Fruit fly (Drosophila melanogaster) whole organism, embryonic: ENCODE data around the gene CG7627.

ENCODE experiments used
- Abd-B ChIP-seq: fragments of 200-800 bp; sonication (Bioruptor generic); optimal IDR thresholded peaks from 2 replicates; lab custom pipeline; 2018; ENCODE audit warnings: missing biosample characterization, mild to moderate bottlenecking, missing genetic modification characterization, moderate library complexity
- Adf1 ChIP-seq: fragments of 200-800 bp; sonication (Bioruptor generic); IDR thresholded peaks from 2 replicates; pipeline ENCODE4 v1.3.6; 2022; ENCODE audit warnings: missing biosample characterization, missing genetic modification characterization
- Aef1 ChIP-seq: fragments of 200-800 bp; sonication (Bioruptor generic); IDR thresholded peaks from 3 replicates; pipeline ENCODE4 v1.3.6; 2022; ENCODE audit warnings: missing biosample characterization, missing genetic modification characterization
- Atf3 ChIP-seq: fragments of 200-800 bp; sonication (Bioruptor generic); optimal IDR thresholded peaks from 3 replicates; lab custom pipeline; 2016; ENCODE audit warnings: missing biosample characterization, missing genetic modification characterization
- C15 ChIP-seq: fragments of 200-800 bp; sonication (Bioruptor generic); IDR thresholded peaks from 3 replicates; pipeline ENCODE4 v1.3.6; 2022; ENCODE audit warnings: missing biosample characterization, missing genetic modification characterization
- CG10209 ChIP-seq: fragments of 200-800 bp; sonication (Bioruptor generic); optimal IDR thresholded peaks from 3 replicates; lab custom pipeline; 2017; ENCODE audit warnings: missing biosample characterization, mild to moderate bottlenecking, missing genetic modification characterization, missing genetic modification reagents
- CG10959 ChIP-seq: fragments of 200-800 bp; sonication (Bioruptor generic); IDR thresholded peaks from 2 replicates; pipeline ENCODE4 v1.3.6; 2022; ENCODE audit warnings: missing biosample characterization, missing genetic modification characterization
- CG11247 ChIP-seq: fragments of 200-800 bp; sonication (Bioruptor generic); IDR thresholded peaks from 2 replicates; pipeline ENCODE4 v1.3.6; 2022; ENCODE audit warnings: missing biosample characterization, missing genetic modification characterization
- CG13424 ChIP-seq: fragments of 200-800 bp; sonication (Bioruptor generic); optimal IDR thresholded peaks from 2 replicates; lab custom pipeline; 2019; ENCODE audit warnings: missing biosample characterization, mild to moderate bottlenecking, missing genetic modification characterization, moderate library complexity
- CG13624 ChIP-seq: fragments of 200-800 bp; sonication (Bioruptor generic); optimal IDR thresholded peaks from 2 replicates; lab custom pipeline; 2016; ENCODE audit warnings: missing biosample characterization, missing genetic modification characterization
- CG13894 ChIP-seq: fragments of 200-800 bp; sonication (Bioruptor generic); optimal IDR thresholded peaks from 3 replicates; lab custom pipeline; 2018; ENCODE audit warnings: missing biosample characterization, mild to moderate bottlenecking, missing genetic modification characterization, moderate library complexity
- CG15011 ChIP-seq: fragments of 200-800 bp; sonication (Bioruptor generic); optimal IDR thresholded peaks from 3 replicates; lab custom pipeline; 2018; ENCODE audit warnings: missing biosample characterization, mild to moderate bottlenecking, missing genetic modification characterization
- CG1603 ChIP-seq: fragments of 200-800 bp; sonication (Bioruptor generic); optimal IDR thresholded peaks from 2 replicates; lab custom pipeline; 2019; ENCODE audit warnings: missing biosample characterization, mild to moderate bottlenecking, missing genetic modification characterization, moderate library complexity
- CG2120 ChIP-seq: fragments of 200-800 bp; sonication (Bioruptor generic); optimal IDR thresholded peaks from 3 replicates; lab custom pipeline; 2016; ENCODE audit warnings: missing biosample characterization, missing genetic modification characterization
- CG2202 ChIP-seq: fragments of 200-800 bp; sonication (Bioruptor generic); optimal IDR thresholded peaks from 2 replicates; lab custom pipeline; 2018; ENCODE audit warnings: missing biosample characterization, mild to moderate bottlenecking, missing genetic modification characterization
- CG2875 ChIP-seq: fragments of 200-800 bp; sonication (Bioruptor generic); optimal IDR thresholded peaks from 2 replicates; lab custom pipeline; 2017; ENCODE audit warnings: missing biosample characterization, mild to moderate bottlenecking, missing genetic modification characterization, missing genetic modification reagents
- CG3163 ChIP-seq: fragments of 200-800 bp; sonication (Bioruptor generic); optimal IDR thresholded peaks from 3 replicates; lab custom pipeline; 2016; ENCODE audit warnings: missing biosample characterization, missing genetic modification characterization
- CG34422 ChIP-seq: fragments of 200-800 bp; sonication (Bioruptor generic); IDR thresholded peaks from 3 replicates; pipeline ENCODE4 v1.3.6; 2022; ENCODE audit warnings: missing biosample characterization, missing genetic modification characterization
- CG4360 ChIP-seq: fragments of 200-800 bp; sonication (Bioruptor generic); IDR thresholded peaks from 2 replicates; pipeline ENCODE4 v1.3.6; 2022; ENCODE audit warnings: missing biosample characterization, missing genetic modification characterization
- CG4707 ChIP-seq: fragments of 200-800 bp; sonication (Bioruptor generic); optimal IDR thresholded peaks from 2 replicates; lab custom pipeline; 2018; ENCODE audit warnings: missing biosample characterization, mild to moderate bottlenecking, missing genetic modification characterization, moderate library complexity
- CG6254 ChIP-seq: fragments of 200-800 bp; sonication (Bioruptor generic); optimal IDR thresholded peaks from 3 replicates; lab custom pipeline; 2017; ENCODE audit warnings: mild to moderate bottlenecking, missing biosample characterization, missing genetic modification reagents, missing genetic modification characterization
- CG8944 ChIP-seq: fragments of 200-800 bp; sonication (Bioruptor generic); optimal IDR thresholded peaks from 3 replicates; lab custom pipeline; 2016; ENCODE audit warnings: missing biosample characterization, missing genetic modification characterization
- CG9876 ChIP-seq: fragments of 200-800 bp; sonication (Bioruptor generic); optimal IDR thresholded peaks from 2 replicates; lab custom pipeline; 2016; ENCODE audit warnings: missing biosample characterization, missing genetic modification characterization
- Ets97D ChIP-seq: fragments of 200-800 bp; sonication (Bioruptor generic); optimal IDR thresholded peaks from 3 replicates; lab custom pipeline; 2016; ENCODE audit warnings: missing biosample characterization, missing genetic modification characterization
- Gug ChIP-seq: fragments of 200-800 bp; sonication (Bioruptor generic); IDR thresholded peaks from 4 replicates; pipeline ENCODE4 v1.3.6; 2022; ENCODE audit warnings: missing biosample characterization, missing genetic modification characterization
- HLH4C ChIP-seq: fragments of 200-800 bp; sonication (Bioruptor generic); IDR thresholded peaks from 3 replicates; pipeline ENCODE4 v1.3.6; 2022; ENCODE audit warnings: missing biosample characterization, missing genetic modification characterization; ENCODE audit not compliant: partially characterized antibody
- Hr3 ChIP-seq: fragments of 200-800 bp; sonication (Bioruptor generic); optimal IDR thresholded peaks from 3 replicates; lab custom pipeline; 2016; ENCODE audit warnings: missing biosample characterization, missing genetic modification characterization
- MESR4 ChIP-seq: fragments of 200-800 bp; sonication (Bioruptor generic); optimal IDR thresholded peaks from 2 replicates; lab custom pipeline; 2018; ENCODE audit warnings: missing biosample characterization, mild to moderate bottlenecking, missing genetic modification characterization, moderate library complexity
- Optix ChIP-seq: fragments of 200-800 bp; sonication (Bioruptor generic); IDR thresholded peaks from 3 replicates; pipeline ENCODE4 v1.3.6; 2022; ENCODE audit warnings: missing biosample characterization, missing genetic modification characterization
- Ptx1 ChIP-seq: fragments of 200-800 bp; sonication (Bioruptor generic); IDR thresholded peaks from 2 replicates; pipeline ENCODE4 v1.3.6; 2022; ENCODE audit warnings: missing biosample characterization, missing genetic modification characterization
- Ravus ChIP-seq: fragments of 200-800 bp; sonication (Bioruptor generic); IDR thresholded peaks from 2 replicates; pipeline ENCODE4 v1.3.6; 2022; ENCODE audit warnings: missing biosample characterization, missing genetic modification characterization
- Scr ChIP-seq: fragments of 200-800 bp; sonication (Bioruptor generic); IDR thresholded peaks from 2 replicates; pipeline ENCODE4 v1.3.6; 2022; ENCODE audit warnings: missing biosample characterization, missing genetic modification characterization; ENCODE audit not compliant: partially characterized antibody
- Sox102F ChIP-seq: fragments of 200-800 bp; sonication (Bioruptor generic); optimal IDR thresholded peaks from 2 replicates; lab custom pipeline; 2018; ENCODE audit warnings: missing biosample characterization, mild to moderate bottlenecking, missing genetic modification characterization, moderate library complexity
- Spps ChIP-seq: fragments of 200-800 bp; sonication (Bioruptor generic); optimal IDR thresholded peaks from 2 replicates; lab custom pipeline; 2018; ENCODE audit warnings: missing biosample characterization, mild to moderate bottlenecking, missing genetic modification characterization
- Trl ChIP-seq, 3 experiments: fragments of >200 bp in 2 of 3; fragments of 200-800 bp in 1 of 3; sonication (Bioruptor generic) in 1 of 3; optimal IDR thresholded peaks; 2 replicates in 1 of 3; 3 replicates in 2 of 3; lab custom pipeline; 2016 to 2017; ENCODE audit warnings: missing biosample characterization in 1 of 3, missing genetic modification characterization in 1 of 3
- Vsx1 ChIP-seq: fragments of 200-800 bp; sonication (Bioruptor generic); optimal IDR thresholded peaks from 2 replicates; lab custom pipeline; 2017; ENCODE audit warnings: missing biosample characterization, mild to moderate bottlenecking, missing genetic modification characterization, missing genetic modification reagents
- Xrp1 ChIP-seq: fragments of 200-800 bp; sonication (Bioruptor generic); IDR thresholded peaks from 2 replicates; pipeline ENCODE4 v1.3.6; 2022; ENCODE audit warnings: missing biosample characterization, missing genetic modification characterization
- ase ChIP-seq: fragments of 200-800 bp; sonication (Bioruptor generic); IDR thresholded peaks from 3 replicates; pipeline ENCODE4 v1.3.6; 2022; ENCODE audit warnings: missing biosample characterization, missing genetic modification characterization
- cad ChIP-seq: fragments of >200 bp; optimal IDR thresholded peaks from 2 replicates; lab custom pipeline; 2017; ENCODE audit warnings: missing biosample characterization, missing genetic modification characterization
- caup ChIP-seq: fragments of 200-800 bp; sonication (Bioruptor generic); optimal IDR thresholded peaks from 3 replicates; lab custom pipeline; 2017; ENCODE audit warnings: missing biosample characterization, mild to moderate bottlenecking, missing genetic modification characterization, moderate library complexity; ENCODE audit not compliant: severe bottlenecking
- chm ChIP-seq: fragments of 200-800 bp; sonication (Bioruptor generic); IDR thresholded peaks from 2 replicates; pipeline ENCODE4 v1.3.6; 2022; ENCODE audit warnings: missing biosample characterization, missing genetic modification characterization
- emc ChIP-seq: fragments of 200-800 bp; sonication (Bioruptor generic); optimal IDR thresholded peaks from 2 replicates; lab custom pipeline; 2016; ENCODE audit warnings: missing biosample characterization, missing genetic modification characterization
- eyg ChIP-seq: fragments of 200-800 bp; sonication (Bioruptor generic); optimal IDR thresholded peaks from 3 replicates; lab custom pipeline; 2016; ENCODE audit warnings: missing biosample characterization, missing genetic modification characterization
- lov ChIP-seq, 2 experiments: fragments of 200-800 bp in 1 of 2; fragments of >200 bp in 1 of 2; sonication (Bioruptor generic) in 1 of 2; IDR thresholded peaks in 1 of 2; optimal IDR thresholded peaks in 1 of 2; 2 replicates in 1 of 2; 3 replicates in 1 of 2; pipeline versions ENCODE4 v1.3.6 to Lab custom; 2017 to 2022; ENCODE audit warnings: missing biosample characterization in 1 of 2, missing genetic modification characterization in 1 of 2
- ranshi ChIP-seq: fragments of 200-800 bp; sonication (Bioruptor generic); IDR thresholded peaks from 2 replicates; pipeline ENCODE4 v1.3.6; 2022; ENCODE audit warnings: missing biosample characterization, missing genetic modification characterization
- scrt ChIP-seq: fragments of 200-800 bp; sonication (Bioruptor generic); optimal IDR thresholded peaks from 2 replicates; lab custom pipeline; 2018; ENCODE audit warnings: missing biosample characterization, mild to moderate bottlenecking, missing genetic modification characterization, moderate library complexity
- slp2 ChIP-seq: fragments of 200-800 bp; sonication (Bioruptor generic); optimal IDR thresholded peaks from 2 replicates; lab custom pipeline; 2016; ENCODE audit warnings: missing biosample characterization, missing genetic modification characterization
- sqz ChIP-seq: fragments of 200-800 bp; sonication (Bioruptor generic); optimal IDR thresholded peaks from 3 replicates; lab custom pipeline; 2018; ENCODE audit warnings: missing biosample characterization, mild to moderate bottlenecking, missing genetic modification characterization
- vfl ChIP-seq: fragments of 200-800 bp; sonication (Bioruptor generic); optimal IDR thresholded peaks from 2 replicates; lab custom pipeline; 2016; ENCODE audit warnings: missing biosample characterization, missing genetic modification characterization
- wdn ChIP-seq: fragments of 200-800 bp; sonication (Bioruptor generic); IDR thresholded peaks from 2 replicates; pipeline ENCODE4 v1.3.6; 2022; ENCODE audit warnings: missing biosample characterization, missing genetic modification characterization

CG7627 gene

dm6 chr2L:8376717-8377116 lies 14.4 kb upstream of the CG7627 start, which contains the start of the genes CG13390 and CG17294 (continued):
- peak; percentile 99 for TF ChIP-seq C15 (GFP tag; lab: Robert Waterston, UW)
- TF ChIP-seq Trl (optimal IDR thresholded peaks at IDR 0.05; lab: Kevin White, UChicago): no peak
- TF ChIP-seq Trl (GFP tag; optimal IDR thresholded peaks at IDR 0.05; lab: Kevin White, UChicago): peak; percentile 92
- peak; percentile 88 for TF ChIP-seq slp2 (GFP tag; lab: Kevin White, UChicago)
- TF ChIP-seq CG4707 (GFP tag; lab: Kevin White, UChicago): peak; percentile 96
- peak; percentile 82 for TF ChIP-seq MESR4 (GFP tag; lab: Kevin White, UChicago)
- TF ChIP-seq scrt (GFP tag; lab: Kevin White, UChicago): peak; percentile 98
- peak; percentile 99 for TF ChIP-seq CG2120 (GFP tag; lab: Kevin White, UChicago)
- peak; percentile 93 for TF ChIP-seq Adf1 (GFP tag; lab: Robert Waterston, UW)
- peak; percentile 99 for TF ChIP-seq ase
- TF ChIP-seq Scr (GFP tag; lab: Robert Waterston, UW): peak; percentile 79
- TF ChIP-seq Ets97D (GFP tag; lab: Kevin White, UChicago): peak; percentile 90
- TF ChIP-seq lov (optimal IDR thresholded peaks at IDR 0.05; lab: Kevin White, UChicago): no peak
- TF ChIP-seq lov (GFP tag; IDR thresholded peaks at IDR 0.05; lab: Robert Waterston, UW): peak; percentile 99
- TF ChIP-seq CG13894 (tag; lab: Kevin White, UChicago): peak; percentile 100
- peak; percentile 98 for TF ChIP-seq Vsx1 (GFP tag; lab: Kevin White, UChicago)
- peak; percentile 99 for TF ChIP-seq CG15011
- TF ChIP-seq eyg (GFP tag; lab: Kevin White, UChicago): peak; percentile 91
- TF ChIP-seq Ravus: peak; percentile 99
- peak; percentile 99 for TF ChIP-seq CG10209 (GFP tag; lab: Kevin White, UChicago)
- TF ChIP-seq CG4360 (GFP tag; lab: Robert Waterston, UW): peak; percentile 90
- peak; percentile 99 for TF ChIP-seq Spps
- TF ChIP-seq caup: peak; percentile 99
- peak; percentile 99 for TF ChIP-seq CG10959
- peak; percentile 100 for TF ChIP-seq wdn (GFP tag; lab: Robert Waterston, UW)
- peak; percentile 100 for TF ChIP-seq Aef1 (GFP tag; lab: Robert Waterston, UW)
- TF ChIP-seq CG2202 (tag; lab: Kevin White, UChicago): peak; percentile 99
- peak; percentile 100 for TF ChIP-seq Abd-B (GFP tag; lab: Kevin White, UChicago)
- TF ChIP-seq Ptx1: peak; percentile 100
- TF ChIP-seq sqz (GFP tag; lab: Kevin White, UChicago): peak; percentile 99
- TF ChIP-seq CG11247: peak; percentile 99
- peak; percentile 91 for TF ChIP-seq emc (GFP tag; lab: Kevin White, UChicago)
- TF ChIP-seq CG3163 (GFP tag; lab: Kevin White, UChicago): peak; percentile 71
- TF ChIP-seq Atf3 (GFP tag; lab: Kevin White, UChicago): peak; percentile 92
- peak; percentile 96 for TF ChIP-seq CG1603
- TF ChIP-seq cad (GFP tag; lab: Kevin White, UChicago): no peak
- peak; percentile 96 for TF ChIP-seq Optix (GFP tag; lab: Robert Waterston, UW)
- TF ChIP-seq CG6254: peak; percentile 97
- TF ChIP-seq CG2875 (GFP tag; lab: Kevin White, UChicago): peak; percentile 98
- peak; percentile 76 for TF ChIP-seq HLH4C (GFP tag; lab: Robert Waterston, UW)
- peak; percentile 96 for TF ChIP-seq vfl (GFP tag; lab: Kevin White, UChicago)
- TF ChIP-seq CG9876 (GFP tag; lab: Kevin White, UChicago): peak; percentile 55
- TF ChIP-seq CG8944 (GFP tag; lab: Kevin White, UChicago): peak; percentile 84
- peak; percentile 100 for TF ChIP-seq Sox102F (GFP tag; lab: Kevin White, UChicago)
- TF ChIP-seq chm (GFP tag; lab: Robert Waterston, UW): peak; percentile 99
- peak; percentile 99 for TF ChIP-seq Gug (GFP tag; lab: Robert Waterston, UW)
- TF ChIP-seq ranshi (GFP tag; lab: Robert Waterston, UW): peak; percentile 100
- peak; percentile 97 for TF ChIP-seq CG13624
- peak; percentile 99 for TF ChIP-seq Hr3
- TF ChIP-seq CG34422 (GFP tag; lab: Robert Waterston, UW): peak; percentile 100
- peak; percentile 100 for TF ChIP-seq Xrp1 (GFP tag; lab: Robert Waterston, UW)
- TF ChIP-seq CG13424 (tag; lab: Kevin White, UChicago): peak; percentile 100
